Worm (Caenorhabditis elegans) whole organism, late embryonic: Measurements from ENCODE around the gene F20H11.4.

Source experiments
- F13H6.1 ChIP-seq: sonication (generic microtip); optimal IDR thresholded peaks from 2 replicates; lab custom pipeline; 2016; ENCODE audit warnings: missing genetic modification characterization, missing compliant biosample characterization
- ama-1 ChIP-seq: fragments of 150-350 bp; optimal IDR thresholded peaks from 2 replicates; lab custom pipeline; 2014
- ceh-18 ChIP-seq: sonication (generic microtip); optimal IDR thresholded peaks from 2 replicates; lab custom pipeline; 2016; ENCODE audit warnings: missing genetic modification characterization, missing compliant biosample characterization
- ceh-2 ChIP-seq: sonication (generic microtip); optimal IDR thresholded peaks from 2 replicates; lab custom pipeline; 2016; ENCODE audit warnings: missing genotype, missing genetic modification characterization, missing compliant biosample characterization
- ceh-48 ChIP-seq: sonication (generic microtip); optimal IDR thresholded peaks from 2 replicates; lab custom pipeline; 2016; ENCODE audit warnings: missing genetic modification characterization, inconsistent platforms, missing compliant biosample characterization
- elt-2 ChIP-seq: sonication (generic microtip); optimal IDR thresholded peaks from 2 replicates; lab custom pipeline; 2016; ENCODE audit warnings: missing genetic modification reagents, missing genetic modification characterization, missing compliant biosample characterization
- fkh-6 ChIP-seq: sonication (generic microtip); optimal IDR thresholded peaks from 2 replicates; lab custom pipeline; 2016; ENCODE audit warnings: missing genetic modification characterization, missing compliant biosample characterization
- gmeb-2 ChIP-seq: sonication (generic microtip); optimal IDR thresholded peaks from 2 replicates; lab custom pipeline; 2016; ENCODE audit warnings: missing genetic modification characterization, inconsistent platforms, missing compliant biosample characterization
- hlh-13 ChIP-seq: fragments of 200-800 bp; sonication (Bioruptor generic); optimal IDR thresholded peaks from 2 replicates; lab custom pipeline; 2018; ENCODE audit warnings: mild to moderate bottlenecking, missing genetic modification characterization, missing compliant biosample characterization
- hlh-15 ChIP-seq: sonication (generic microtip); optimal IDR thresholded peaks from 2 replicates; lab custom pipeline; 2016; ENCODE audit warnings: missing genetic modification characterization, missing compliant biosample characterization
- hlh-30 ChIP-seq: sonication (generic microtip); optimal IDR thresholded peaks from 2 replicates; lab custom pipeline; 2017; ENCODE audit warnings: antibody characterized with exemption, missing genetic modification characterization, missing compliant biosample characterization; ENCODE audit not compliant: insufficient read depth
- hlh-6 ChIP-seq: sonication (generic microtip); optimal IDR thresholded peaks from 2 replicates; lab custom pipeline; 2016; ENCODE audit warnings: missing genotype, missing genetic modification characterization, missing compliant biosample characterization
- hlh-8 ChIP-seq: sonication (generic microtip); optimal IDR thresholded peaks from 2 replicates; lab custom pipeline; 2016; ENCODE audit warnings: missing genotype, missing genetic modification characterization, missing compliant biosample characterization
- lin-11 ChIP-seq: fragments of 200-800 bp; sonication (Bioruptor generic); optimal IDR thresholded peaks from 2 replicates; lab custom pipeline; 2018; ENCODE audit warnings: mild to moderate bottlenecking, missing genetic modification characterization, missing compliant biosample characterization
- mec-3 ChIP-seq: sonication (generic microtip); optimal IDR thresholded peaks from 2 replicates; lab custom pipeline; 2016; ENCODE audit warnings: borderline replicate concordance, missing genetic modification characterization, missing compliant biosample characterization
- nfya-1 ChIP-seq: sonication (generic microtip); optimal IDR thresholded peaks from 2 replicates; lab custom pipeline; 2017; ENCODE audit warnings: missing genetic modification characterization, mild to moderate bottlenecking, missing compliant biosample characterization, antibody characterized with exemption, moderate library complexity
- pqm-1 ChIP-seq: sonication (generic microtip); optimal IDR thresholded peaks from 2 replicates; lab custom pipeline; 2016; ENCODE audit warnings: missing genetic modification characterization, missing compliant biosample characterization
- rnt-1 ChIP-seq: sonication (generic microtip); optimal IDR thresholded peaks from 2 replicates; lab custom pipeline; 2016; ENCODE audit warnings: missing genetic modification characterization, missing compliant biosample characterization
- syd-9 ChIP-seq: sonication (generic microtip); optimal IDR thresholded peaks from 2 replicates; lab custom pipeline; 2016; ENCODE audit warnings: mild to moderate bottlenecking, missing genetic modification characterization, moderate library complexity, missing compliant biosample characterization
- ttx-3 ChIP-seq: sonication (generic microtip); optimal IDR thresholded peaks from 2 replicates; lab custom pipeline; 2016; ENCODE audit warnings: missing genetic modification reagents, missing genetic modification characterization, missing compliant biosample characterization
- unc-3 ChIP-seq, 2 experiments: fragments of 200-800 bp in 1 of 2; sonication (Bioruptor generic) in 1 of 2; sonication (generic microtip) in 1 of 2; conservative IDR thresholded peaks in 1 of 2; optimal IDR thresholded peaks in 1 of 2; 2 replicates each; pipeline versions ENCODE4 v1.3.6 to Lab custom; 2016 to 2022; ENCODE audit warnings: missing compliant biosample characterization in 2 of 2, missing genetic modification characterization in 2 of 2, missing genetic modification reagents in 1 of 2
- unc-55 ChIP-seq: sonication (generic microtip); optimal IDR thresholded peaks from 2 replicates; lab custom pipeline; 2017; ENCODE audit warnings: missing biosample characterization, missing genetic modification reagents, missing genetic modification characterization

The F20H11.4 gene

DNA sequence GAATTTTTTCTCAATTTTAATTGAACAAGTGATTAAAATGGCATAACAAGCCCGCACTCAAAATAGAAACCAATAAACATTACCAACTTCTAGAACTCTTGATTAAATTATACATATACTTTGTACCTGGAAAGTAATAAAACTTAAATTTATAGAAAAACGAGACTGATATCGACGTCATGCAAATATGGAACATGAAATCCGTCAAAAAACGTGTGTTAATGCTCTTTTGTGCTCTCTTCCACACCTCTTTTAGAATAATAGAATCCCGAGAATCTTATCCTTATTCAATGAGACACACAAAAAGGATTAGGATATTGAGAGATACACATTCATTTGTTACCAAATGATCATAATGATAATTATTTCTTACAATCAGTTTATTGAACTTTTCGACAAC lies 45.5 kb downstream of the F20H11.4 start:
- TF ChIP-seq F13H6.1: no peak
- no peak for TF ChIP-seq pqm-1 (tag; lab: Kevin White, UChicago)
- TF ChIP-seq rnt-1 (tag; lab: Kevin White, UChicago): no peak
- no peak for TF ChIP-seq hlh-13
- no peak for TF ChIP-seq unc-3 (GFP tag; conservative IDR thresholded peaks at IDR 0.05; lab: Robert Waterston, UW)
- no peak for TF ChIP-seq unc-3 (tag; optimal IDR thresholded peaks at IDR 0.05; lab: Kevin White, UChicago)
- TF ChIP-seq ceh-48: no peak
- TF ChIP-seq hlh-30: no peak
- no peak for TF ChIP-seq ttx-3 (tag; lab: Kevin White, UChicago)
- TF ChIP-seq elt-2: no peak
- TF ChIP-seq hlh-8: no peak
- TF ChIP-seq lin-11 (tag; lab: Kevin White, UChicago): no peak
- no peak for TF ChIP-seq hlh-6 (tag; lab: Kevin White, UChicago)
- no peak for TF ChIP-seq ama-1 (lab: Kevin White, UChicago)
- no peak for TF ChIP-seq mec-3 (tag; lab: Kevin White, UChicago)
- TF ChIP-seq ceh-2 (tag; lab: Kevin White, UChicago): no peak
- TF ChIP-seq hlh-15 (tag; lab: Kevin White, UChicago): no peak
- no peak for TF ChIP-seq fkh-6 (tag; lab: Kevin White, UChicago)
- no peak for TF ChIP-seq syd-9 (tag; lab: Kevin White, UChicago)

DNA sequence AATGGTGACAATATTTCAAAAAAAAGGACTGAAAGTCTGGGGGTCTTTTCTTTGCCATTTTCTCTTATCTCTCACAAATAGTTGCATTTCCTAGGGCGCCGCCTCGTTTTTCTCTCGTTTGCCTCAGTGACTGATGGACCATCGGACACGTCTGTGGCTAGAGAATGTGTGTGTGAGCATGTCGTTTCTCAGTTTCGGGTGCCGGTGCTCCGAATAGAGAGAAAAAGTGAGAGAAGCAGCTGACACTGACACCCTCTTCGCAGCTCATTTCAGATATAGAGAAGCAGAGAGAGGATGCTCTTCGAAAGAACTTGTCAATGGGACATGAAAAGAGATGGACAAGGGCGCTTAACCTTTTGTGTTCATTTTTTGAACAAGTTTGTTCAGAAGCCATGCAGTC lies 47.4 kb downstream of the F20H11.4 start:
- peak; percentile 59 for TF ChIP-seq rnt-1 (tag; lab: Kevin White, UChicago)
- TF ChIP-seq ceh-48: no peak
- TF ChIP-seq nfya-1: peak; percentile 32
- peak; percentile 72 for TF ChIP-seq ceh-18
- TF ChIP-seq gmeb-2 (tag; lab: Kevin White, UChicago): no peak
- peak; percentile 46 for TF ChIP-seq unc-55
- TF ChIP-seq, all 69 proteins: peak for 4
